Worm (Caenorhabditis elegans) whole organism, L1 larva: ENCODE measurements around the gene his-3.

Experiments used
- C34B4.2 ChIP-seq: sonication (generic microtip); optimal IDR thresholded peaks from 2 replicates; lab custom pipeline; 2017; ENCODE audit warnings: mild to moderate bottlenecking, missing genetic modification characterization, missing compliant biosample characterization
- alr-1 ChIP-seq: fragments of 200-800 bp; sonication (Bioruptor generic); optimal IDR thresholded peaks from 2 replicates; lab custom pipeline; 2018; ENCODE audit warnings: borderline replicate concordance, mild to moderate bottlenecking, missing genetic modification characterization, missing compliant biosample characterization
- aly-2 ChIP-seq: fragments of 150-350 bp; optimal IDR thresholded peaks from 2 replicates; lab custom pipeline; 2014; ENCODE audit warnings: missing biosample characterization, missing genetic modification characterization
- ama-1 ChIP-seq: fragments of 150-350 bp; optimal IDR thresholded peaks from 2 replicates; lab custom pipeline; 2014
- blmp-1 ChIP-seq: fragments of 150-350 bp; optimal IDR thresholded peaks from 2 replicates; lab custom pipeline; 2014; ENCODE audit warnings: missing biosample characterization, missing genetic modification characterization
- ceh-63 ChIP-seq: fragments of 200-800 bp; sonication (Bioruptor generic); optimal IDR thresholded peaks from 2 replicates; lab custom pipeline; 2018; ENCODE audit warnings: mild to moderate bottlenecking, missing genetic modification characterization, missing compliant biosample characterization
- ceh-8 ChIP-seq: fragments of 200-800 bp; sonication (Bioruptor generic); optimal IDR thresholded peaks from 2 replicates; lab custom pipeline; 2018; ENCODE audit warnings: mild to moderate bottlenecking, missing genetic modification characterization, moderate library complexity, missing compliant biosample characterization
- ces-1 ChIP-seq: fragments of 150-350 bp; optimal IDR thresholded peaks from 2 replicates; lab custom pipeline; 2014; ENCODE audit warnings: missing biosample characterization, missing genetic modification reagents, missing genetic modification characterization
- dsc-1 ChIP-seq: sonication (generic microtip); optimal IDR thresholded peaks from 2 replicates; lab custom pipeline; 2016; ENCODE audit warnings: mild to moderate bottlenecking, missing genetic modification characterization, missing compliant biosample characterization
- efl-1 ChIP-seq, 4 experiments: fragments of 150-350 bp; optimal IDR thresholded peaks in 3 of 4; peaks in 1 of 4; 1 replicate in 1 of 4; 2 replicates in 3 of 4; lab custom pipeline; 2014; ENCODE audit warnings: missing biosample characterization in 2 of 4, missing genetic modification characterization in 2 of 4, missing genetic modification reagents in 2 of 4
- efl-3 ChIP-seq: fragments of 200-800 bp; sonication (Bioruptor generic); optimal IDR thresholded peaks from 2 replicates; lab custom pipeline; 2018; ENCODE audit warnings: mild to moderate bottlenecking, missing genetic modification characterization, missing compliant biosample characterization
- egl-27 ChIP-seq, 2 experiments: fragments of 150-350 bp in 1 of 2; sonication (generic microtip); optimal IDR thresholded peaks; 3 replicates each; lab custom pipeline; 2017 to 2018; ENCODE audit warnings: missing biosample characterization in 2 of 2, missing genetic modification characterization in 2 of 2, missing genetic modification reagents in 2 of 2
- elt-2 ChIP-seq: sonication (generic microtip); optimal IDR thresholded peaks from 2 replicates; lab custom pipeline; 2016; ENCODE audit warnings: missing genetic modification characterization, mild to moderate bottlenecking, inconsistent platforms, missing compliant biosample characterization, missing genetic modification reagents
- fkh-4 ChIP-seq: sonication (generic microtip); optimal IDR thresholded peaks from 2 replicates; lab custom pipeline; 2016; ENCODE audit warnings: missing compliant biosample characterization, missing genetic modification characterization, borderline replicate concordance
- fkh-8 ChIP-seq: sonication (generic microtip); optimal IDR thresholded peaks from 2 replicates; lab custom pipeline; 2016; ENCODE audit warnings: mild to moderate bottlenecking, missing genetic modification characterization, missing compliant biosample characterization
- fos-1 ChIP-seq: fragments of 150-350 bp; optimal IDR thresholded peaks from 2 replicates; lab custom pipeline; 2014; ENCODE audit warnings: missing biosample characterization, missing genetic modification characterization
- grh-1 ChIP-seq: fragments of 200-800 bp; sonication (Bioruptor generic); IDR thresholded peaks from 2 replicates; pipeline ENCODE4 v1.3.6; 2022; ENCODE audit warnings: missing genetic modification reagents, missing genetic modification characterization, missing compliant biosample characterization
- hlh-17 ChIP-seq: fragments of 200-800 bp; sonication (Bioruptor generic); optimal IDR thresholded peaks from 2 replicates; lab custom pipeline; 2018; ENCODE audit warnings: missing genetic modification characterization, mild to moderate bottlenecking, missing compliant biosample characterization, moderate library complexity, borderline replicate concordance
- isw-1 ChIP-seq: fragments of 200-800 bp; sonication (Bioruptor generic); IDR thresholded peaks from 2 replicates; pipeline ENCODE4 v1.3.6; 2022; ENCODE audit warnings: missing genetic modification characterization, missing compliant biosample characterization
- lin-14 ChIP-seq: fragments of 200-800 bp; sonication (Bioruptor generic); optimal IDR thresholded peaks from 2 replicates; lab custom pipeline; 2018; ENCODE audit warnings: mild to moderate bottlenecking, missing genetic modification characterization, moderate library complexity, missing compliant biosample characterization
- lin-35 ChIP-seq, 2 experiments: fragments of 150-350 bp; optimal IDR thresholded peaks; 2 replicates each; lab custom pipeline; 2014; ENCODE audit warnings: missing biosample characterization in 2 of 2, missing genetic modification characterization in 2 of 2, missing genetic modification reagents in 2 of 2
- lin-39 ChIP-seq: fragments of 150-350 bp; optimal IDR thresholded peaks from 2 replicates; lab custom pipeline; 2014; ENCODE audit warnings: missing biosample characterization, missing genetic modification reagents, missing genetic modification characterization
- lsy-2 ChIP-seq, 2 experiments: fragments of 150-350 bp; optimal IDR thresholded peaks; 2 replicates each; lab custom pipeline; 2014; ENCODE audit warnings: missing biosample characterization in 2 of 2, missing genetic modification characterization in 2 of 2
- nhr-12 ChIP-seq: sonication (generic microtip); optimal IDR thresholded peaks from 2 replicates; lab custom pipeline; 2017; ENCODE audit warnings: missing biosample characterization, missing genetic modification characterization
- nhr-19 ChIP-seq: fragments of 200-800 bp; sonication (Bioruptor generic); conservative IDR thresholded peaks from 2 replicates; pipeline ENCODE4 v1.3.6; 2022; ENCODE audit warnings: missing genetic modification characterization, missing compliant biosample characterization
- nhr-20 ChIP-seq: sonication (generic microtip); optimal IDR thresholded peaks from 2 replicates; lab custom pipeline; 2016; ENCODE audit warnings: mild to moderate bottlenecking, missing genetic modification characterization, missing compliant biosample characterization
- nhr-28 ChIP-seq: fragments of 150-350 bp; optimal IDR thresholded peaks from 2 replicates; lab custom pipeline; 2014; ENCODE audit warnings: missing biosample characterization, missing genetic modification characterization
- nhr-47 ChIP-seq: sonication (generic microtip); optimal IDR thresholded peaks from 2 replicates; lab custom pipeline; 2016; ENCODE audit warnings: mild to moderate bottlenecking, missing genetic modification characterization, moderate library complexity, missing compliant biosample characterization
- nhr-71 ChIP-seq: sonication (generic microtip); optimal IDR thresholded peaks from 2 replicates; lab custom pipeline; 2016; ENCODE audit warnings: mild to moderate bottlenecking, missing genetic modification characterization, moderate library complexity, missing compliant biosample characterization
- nhr-84 ChIP-seq: sonication (generic microtip); optimal IDR thresholded peaks from 2 replicates; lab custom pipeline; 2017; ENCODE audit warnings: missing biosample characterization, missing genetic modification characterization
- nhr-85 ChIP-seq: sonication (generic microtip); peaks from one replicate; lab custom pipeline; 2016; ENCODE audit warnings: missing genetic modification characterization, inconsistent platforms, missing compliant biosample characterization
- nhr-90 ChIP-seq: sonication (generic microtip); optimal IDR thresholded peaks from 2 replicates; lab custom pipeline; 2016; ENCODE audit warnings: mild to moderate bottlenecking, missing genetic modification characterization, missing compliant biosample characterization; ENCODE audit not compliant: poor library complexity
- snpc-4 ChIP-seq: fragments of 150-350 bp; optimal IDR thresholded peaks from 2 replicates; lab custom pipeline; 2014; ENCODE audit warnings: missing biosample characterization, missing genetic modification characterization
- sup-37 ChIP-seq: fragments of 200-800 bp; sonication (Bioruptor generic); optimal IDR thresholded peaks from 2 replicates; lab custom pipeline; 2018; ENCODE audit warnings: mild to moderate bottlenecking, missing genetic modification characterization, missing compliant biosample characterization
- swsn-7 ChIP-seq: sonication (generic microtip); optimal IDR thresholded peaks from 2 replicates; lab custom pipeline; 2016; ENCODE audit warnings: missing genetic modification characterization, missing compliant biosample characterization
- tbx-2 ChIP-seq: sonication (generic microtip); optimal IDR thresholded peaks from 2 replicates; lab custom pipeline; 2016; ENCODE audit warnings: missing genetic modification characterization, missing compliant biosample characterization
- tlp-1 ChIP-seq: fragments of 150-350 bp; optimal IDR thresholded peaks from 2 replicates; lab custom pipeline; 2014; ENCODE audit warnings: missing biosample characterization, missing genetic modification characterization
- unc-86 ChIP-seq: sonication (generic microtip); optimal IDR thresholded peaks from 2 replicates; lab custom pipeline; 2016; ENCODE audit warnings: missing genetic modification characterization, missing compliant biosample characterization
- vab-15 ChIP-seq: sonication (generic microtip); optimal IDR thresholded peaks from 2 replicates; lab custom pipeline; 2017; ENCODE audit warnings: missing genotype, mild to moderate bottlenecking, missing genetic modification characterization, missing compliant biosample characterization
- zag-1 ChIP-seq: fragments of 150-350 bp; optimal IDR thresholded peaks from 2 replicates; lab custom pipeline; 2014; ENCODE audit warnings: missing biosample characterization, missing genetic modification characterization
- ztf-11 ChIP-seq, 2 experiments: sonication (generic microtip); optimal IDR thresholded peaks; 2 replicates each; lab custom pipeline; 2016 to 2017; ENCODE audit warnings: missing genetic modification characterization in 2 of 2, missing biosample characterization in 1 of 2, missing compliant biosample characterization in 1 of 2

The his-3 gene

DNA sequence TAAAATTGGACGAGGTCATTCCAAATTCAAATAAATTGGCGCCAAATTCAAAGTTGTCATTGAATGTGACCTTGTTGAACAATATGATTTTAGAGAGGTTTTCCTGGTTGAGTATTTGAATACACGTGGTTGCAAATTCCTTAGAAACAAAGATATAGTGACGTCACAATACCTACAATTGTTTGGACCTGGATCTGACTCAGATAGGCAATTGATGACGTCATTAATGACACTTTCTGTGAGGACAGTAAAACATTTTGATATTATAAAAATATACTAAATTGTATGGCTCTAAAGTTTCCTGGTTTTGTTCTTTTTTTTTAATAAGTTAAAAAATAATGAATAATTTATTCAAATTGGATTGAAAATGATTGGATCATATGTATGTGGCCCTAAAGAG lies 804 bp downstream of the his-3 start (continued):
- TF ChIP-seq nhr-28 (tag; lab: Kevin White, UChicago): no peak
- TF ChIP-seq fkh-8: no peak
- TF ChIP-seq aly-2 (tag; lab: Kevin White, UChicago): no peak
- no peak for TF ChIP-seq lin-35 (GFP tag; optimal IDR thresholded peaks at IDR 0.05; lab: Kevin White, UChicago)
- no peak for TF ChIP-seq ces-1 (GFP tag; lab: Kevin White, UChicago)
- no peak for TF ChIP-seq hlh-17 (GFP tag; lab: Kevin White, UChicago)
- peak in 1 of 2 experiments; percentile 19 for TF ChIP-seq lsy-2 (tag; optimal IDR thresholded peaks at IDR 0.05; lab: Kevin White, UChicago)
- TF ChIP-seq nhr-90: peak; percentile 2
- no peak for TF ChIP-seq lin-39 (tag; lab: Kevin White, UChicago)
- TF ChIP-seq snpc-4 (tag; lab: Kevin White, UChicago): no peak
- TF ChIP-seq blmp-1 (tag; lab: Kevin White, UChicago): no peak
- no peak for TF ChIP-seq unc-86 (tag; lab: Kevin White, UChicago)
- no peak for TF ChIP-seq isw-1 (GFP tag; lab: Robert Waterston, UW)
- peak; percentile 80 for TF ChIP-seq nhr-85
- TF ChIP-seq nhr-47 (tag; lab: Kevin White, UChicago): no peak
- TF ChIP-seq ztf-11 (tag; optimal IDR thresholded peaks at IDR 0.05; lab: Kevin White, UChicago): no peak
- no peak for TF ChIP-seq tlp-1 (tag; lab: Kevin White, UChicago)
- no peak for TF ChIP-seq ama-1
- no peak for TF ChIP-seq nhr-12 (tag; lab: Kevin White, UChicago)
- no peak for TF ChIP-seq fkh-4 (tag; lab: Kevin White, UChicago)
- no peak for TF ChIP-seq zag-1 (tag; lab: Kevin White, UChicago)
- no peak for TF ChIP-seq nhr-84

DNA sequence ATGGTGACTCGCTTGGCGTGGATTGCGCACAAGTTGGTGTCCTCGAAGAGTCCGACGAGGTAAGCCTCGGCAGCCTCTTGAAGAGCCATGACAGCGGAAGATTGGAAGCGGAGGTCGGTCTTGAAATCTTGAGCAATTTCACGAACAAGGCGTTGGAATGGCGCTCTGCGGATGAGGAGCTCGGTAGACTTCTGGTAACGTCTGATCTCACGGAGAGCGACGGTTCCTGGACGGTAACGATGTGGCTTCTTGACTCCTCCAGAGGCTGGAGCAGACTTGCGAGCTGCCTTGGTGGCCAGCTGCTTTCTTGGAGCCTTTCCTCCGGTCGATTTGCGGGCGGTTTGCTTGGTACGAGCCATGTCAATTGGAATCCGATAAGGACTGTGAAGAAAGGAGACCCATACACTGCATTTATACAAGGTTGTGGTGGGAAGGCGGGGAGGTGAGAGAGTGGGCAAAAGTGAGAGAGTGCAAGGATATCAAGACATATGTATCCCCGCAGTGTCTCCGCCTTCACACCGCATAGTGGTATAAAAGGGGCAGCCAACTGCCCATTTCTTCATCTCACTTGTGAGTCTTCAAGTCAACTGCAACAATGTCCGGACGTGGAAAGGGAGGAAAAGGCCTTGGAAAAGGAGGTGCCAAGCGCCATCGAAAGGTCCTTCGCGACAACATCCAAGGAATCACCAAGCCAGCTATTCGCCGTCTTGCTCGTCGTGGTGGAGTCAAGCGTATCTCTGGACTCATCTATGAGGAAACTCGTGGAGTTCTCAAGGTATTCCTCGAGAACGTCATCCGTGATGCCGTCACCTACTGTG lies 1.5 kb downstream of the his-3 start, which contains the start of the genes his-2 and his-1:
Gene his-2, minus strand, starts transcription at position 359 of the 818 bp plus-strand sequence.
Gene his-1, plus strand, starts transcription at position 596 of the 818 bp plus-strand sequence.
- TF ChIP-seq nhr-85 (peak; percentile 74), nhr-47 (tag; lab: Kevin White, UChicago) (peak; percentile 11), ztf-11 (tag; optimal IDR thresholded peaks at IDR 0.05; lab: Kevin White, UChicago) (peak in 1 of 2 experiments; percentile 63), lin-14 (GFP tag; lab: Kevin White, UChicago) (peak; percentile 11)

DNA sequence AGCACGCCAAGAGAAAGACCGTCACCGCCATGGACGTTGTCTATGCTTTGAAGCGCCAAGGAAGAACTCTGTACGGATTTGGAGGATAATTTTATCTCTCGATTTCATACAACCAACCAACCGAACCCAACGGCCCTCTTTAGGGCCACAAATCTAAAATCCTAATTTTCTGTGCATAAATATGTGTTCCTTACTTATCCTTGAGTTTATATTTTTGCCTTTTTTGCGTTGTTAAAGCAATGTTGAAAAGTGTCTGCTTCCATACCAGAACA lies 2.1 kb downstream of the his-3 start:
- TF ChIP-seq ceh-63 (GFP tag; lab: Kevin White, UChicago) (no peak), efl-1 (optimal IDR thresholded peaks at IDR 0.05; lab: Kevin White, UChicago) (no peak), efl-1 (GFP tag; optimal IDR thresholded peaks at IDR 0.05 in 1 of 2; lab: Kevin White, UChicago) (no peak), nhr-12 (tag; lab: Kevin White, UChicago) (no peak), efl-3 (GFP tag; lab: Kevin White, UChicago) (no peak), egl-27 (tag; optimal IDR thresholded peaks at IDR 0.05; lab: Kevin White, UChicago) (no peak), tbx-2 (tag; lab: Kevin White, UChicago) (no peak), lin-39 (tag; lab: Kevin White, UChicago) (no peak), grh-1 (GFP tag; lab: Robert Waterston, UW) (no peak)
- TF ChIP-seq, all 84 proteins: peak for 0

DNA sequence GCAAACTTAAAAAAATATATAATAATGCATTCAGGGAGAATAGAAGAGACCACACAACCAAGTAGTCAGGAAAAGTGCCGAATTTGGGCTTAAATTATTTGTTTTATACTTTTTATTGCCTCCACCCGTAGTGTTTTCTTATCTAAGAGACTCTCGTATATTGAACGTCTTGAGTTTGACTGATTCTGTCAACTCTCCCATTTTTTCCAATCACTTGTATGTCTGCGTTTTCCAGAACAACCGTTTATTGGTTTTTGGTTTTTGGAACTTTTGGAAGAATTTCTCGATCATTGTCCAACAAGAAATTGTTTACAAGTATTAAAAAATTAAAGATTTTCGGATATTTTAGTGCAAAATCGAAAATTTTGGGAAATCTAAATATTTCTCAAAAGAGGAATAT lies 3.1 kb downstream of the his-3 start:
- peak; percentile 50 for TF ChIP-seq elt-2
- TF ChIP-seq efl-1 (optimal IDR thresholded peaks at IDR 0.05; lab: Kevin White, UChicago): no peak
- TF ChIP-seq efl-1 (GFP tag; optimal IDR thresholded peaks at IDR 0.05 in 1 of 2; lab: Kevin White, UChicago): no peak
- TF ChIP-seq nhr-71: peak; percentile 5
- no peak for TF ChIP-seq dsc-1 (tag; lab: Kevin White, UChicago)
- TF ChIP-seq, all 84 proteins: peak for 2

DNA sequence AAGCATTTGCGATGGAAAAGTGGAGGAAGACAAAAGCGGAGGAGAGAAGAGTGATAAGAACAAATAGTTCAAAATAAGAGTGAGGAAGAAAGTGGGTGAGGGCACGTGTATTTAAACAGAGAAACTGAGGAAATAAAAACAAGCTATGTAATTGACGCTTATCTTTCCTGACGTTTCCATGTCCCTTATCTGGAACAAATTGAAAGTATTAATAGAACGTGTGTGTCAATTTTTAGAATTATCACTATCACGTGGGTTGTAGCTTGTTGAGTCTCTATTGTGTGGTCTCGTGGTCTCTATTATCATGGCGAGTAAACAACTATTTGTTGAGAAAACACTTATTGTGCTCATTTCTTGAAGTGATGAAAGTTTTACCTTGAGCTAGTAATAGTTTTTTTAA lies 5.2 kb downstream of the his-3 start, which contains the start of gene T10C6.15:
Gene T10C6.15, minus strand, starts transcription at position 104 of the 400 bp plus-strand sequence.
- TF ChIP-seq ces-1 (GFP tag; lab: Kevin White, UChicago) (no peak), blmp-1 (tag; lab: Kevin White, UChicago) (no peak), ceh-8 (GFP tag; lab: Kevin White, UChicago) (no peak), swsn-7 (no peak), alr-1 (tag; lab: Kevin White, UChicago) (no peak), nhr-19 (GFP tag; lab: Robert Waterston, UW) (peak; percentile 32), dsc-1 (tag; lab: Kevin White, UChicago) (no peak), C34B4.2 (tag; lab: Kevin White, UChicago) (no peak), nhr-20 (tag; lab: Kevin White, UChicago) (peak; percentile 67), ceh-63 (GFP tag; lab: Kevin White, UChicago) (no peak), efl-1 (optimal IDR thresholded peaks at IDR 0.05; lab: Kevin White, UChicago) (no peak), efl-1 (GFP tag; optimal IDR thresholded peaks at IDR 0.05 in 1 of 2; lab: Kevin White, UChicago) (peak in 1 of 2 experiments; percentile 87), sup-37 (GFP tag; lab: Kevin White, UChicago) (no peak), vab-15 (tag; lab: Kevin White, UChicago) (no peak), fkh-8 (no peak), fos-1 (tag; lab: Kevin White, UChicago) (no peak), nhr-71 (peak; percentile 68), elt-2 (peak; percentile 99), tbx-2 (tag; lab: Kevin White, UChicago) (no peak)
